Worm (Caenorhabditis elegans) whole organism, L4 larva: Measurements from ENCODE around the gene F09E10.6.

Source experiments
- F44E2.7 ChIP-seq: fragments of 200-800 bp; sonication (Bioruptor generic); IDR thresholded peaks from 2 replicates; pipeline ENCODE4 v2.1.2; 2022; ENCODE audit warnings: missing genetic modification characterization, missing compliant biosample characterization
- ceh-32 ChIP-seq: sonication (generic microtip); optimal IDR thresholded peaks from 2 replicates; lab custom pipeline; 2016; ENCODE audit warnings: mild to moderate bottlenecking, missing genetic modification characterization, missing compliant biosample characterization; ENCODE audit not compliant: poor library complexity
- fkh-10 ChIP-seq: fragments of 150-350 bp; optimal IDR thresholded peaks from 2 replicates; lab custom pipeline; 2014; ENCODE audit warnings: missing biosample characterization, missing genetic modification reagents, missing genetic modification characterization
- lin-29 ChIP-seq: fragments of 200-800 bp; sonication (Bioruptor generic); IDR thresholded peaks from 2 replicates; pipeline ENCODE4 v1.3.6; 2022; ENCODE audit warnings: missing genetic modification reagents, missing genetic modification characterization, missing compliant biosample characterization
- lsy-2 ChIP-seq, 2 experiments: fragments of 150-350 bp in 1 of 2; sonication (generic microtip) in 1 of 2; optimal IDR thresholded peaks; 2 replicates each; lab custom pipeline; 2014 to 2017; ENCODE audit warnings: missing biosample characterization in 2 of 2, missing genetic modification characterization in 2 of 2
- nhr-11 ChIP-seq: fragments of 150-350 bp; optimal IDR thresholded peaks from 2 replicates; lab custom pipeline; 2014; ENCODE audit warnings: missing biosample characterization, missing genetic modification characterization
- nhr-77 ChIP-seq: fragments of 150-350 bp; optimal IDR thresholded peaks from 2 replicates; lab custom pipeline; 2014; ENCODE audit warnings: missing biosample characterization, missing genetic modification characterization
- pha-4 ChIP-seq, 2 experiments: fragments of 150-350 bp in 1 of 2; fragments of 200-800 bp in 1 of 2; sonication (Bioruptor generic) in 1 of 2; IDR thresholded peaks in 1 of 2; optimal IDR thresholded peaks in 1 of 2; 2 replicates each; pipeline versions ENCODE4 v1.3.6 to Lab custom; 2014 to 2022; ENCODE audit warnings: missing genetic modification characterization in 2 of 2, missing genetic modification reagents in 2 of 2, missing biosample characterization in 1 of 2, missing compliant biosample characterization in 1 of 2
- tag-97 ChIP-seq: fragments of 200-800 bp; sonication (Bioruptor generic); IDR thresholded peaks from 2 replicates; pipeline ENCODE4 v1.3.6; 2022; ENCODE audit warnings: missing genetic modification characterization, missing compliant biosample characterization
- unc-62 ChIP-seq, 3 experiments: fragments of 150-350 bp in 1 of 3; sonication (generic microtip); optimal IDR thresholded peaks in 2 of 3; peaks in 1 of 3; 1 replicate in 1 of 3; 2 replicates in 2 of 3; lab custom pipeline; 2014 to 2017; ENCODE audit warnings: missing biosample characterization in 3 of 3, missing genetic modification characterization in 3 of 3, missing genetic modification reagents in 3 of 3, missing genotype in 1 of 3

DNA sequence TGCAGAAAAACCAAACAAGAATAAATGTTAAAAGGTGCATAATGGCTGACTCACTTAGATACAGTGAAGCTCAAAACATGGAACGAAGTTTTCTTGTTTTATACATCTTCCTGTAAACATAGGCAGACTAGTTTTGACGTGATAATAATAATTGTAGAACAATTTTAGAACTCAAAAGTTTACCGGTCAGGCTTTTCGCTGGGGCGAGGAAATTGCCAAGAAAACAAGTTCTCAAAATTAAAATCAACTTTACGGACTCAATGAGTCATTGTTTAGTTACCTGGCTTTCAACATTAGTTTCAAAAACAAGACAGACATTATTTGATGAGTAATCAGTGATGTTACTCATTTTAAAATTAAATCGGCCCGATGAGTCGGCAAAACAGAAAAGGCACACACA is 24.6 kb downstream of the F09E10.6 start, which contains the start of gene D1005.5:
- TF ChIP-seq fkh-10 (no peak), tag-97 (no peak), pha-4 (GFP tag; IDR thresholded peaks at IDR 0.05; lab: Robert Waterston, UW) (no peak), pha-4 (tag; optimal IDR thresholded peaks at IDR 0.05; lab: Kevin White, UChicago) (no peak), lin-29 (no peak), lsy-2 (tag; optimal IDR thresholded peaks at IDR 0.05; lab: Kevin White, UChicago) (no peak), nhr-11 (tag; lab: Kevin White, UChicago) (no peak), F44E2.7 (GFP tag; lab: Robert Waterston, UW) (no peak), unc-62 (GFP tag; optimal IDR thresholded peaks at IDR 0.05 in 1 of 2; lab: Kevin White, UChicago) (no peak), unc-62 (tag; optimal IDR thresholded peaks at IDR 0.05; lab: Kevin White, UChicago) (no peak), ceh-32 (tag; lab: Kevin White, UChicago) (no peak), nhr-77 (tag; lab: Kevin White, UChicago) (no peak)
